Worm (Caenorhabditis elegans): ENCODE results near the gene nas-28.

DNA sequence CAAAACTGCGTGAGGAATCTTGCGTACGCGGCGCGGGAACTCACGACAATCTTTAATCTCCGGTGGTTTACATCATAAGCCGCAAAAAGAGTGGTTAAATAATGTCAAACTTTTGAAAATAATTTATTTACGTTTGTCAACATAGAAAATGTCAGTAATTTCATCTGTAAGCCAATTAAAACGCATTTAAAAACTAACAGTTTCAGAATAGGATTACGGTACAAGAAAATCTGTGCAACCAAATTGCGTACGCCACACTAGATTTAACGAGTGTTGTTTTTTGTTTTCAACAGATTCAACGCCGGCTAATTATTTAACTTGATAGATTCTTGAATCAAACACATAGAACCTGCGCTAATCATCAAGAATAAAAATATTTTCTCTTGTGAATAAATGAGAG, 42.2 kb downstream of the nas-28 start:
- TF ChIP-seq nhr-12 (tag; optimal IDR thresholded peaks at IDR 0.05) (no peak), lin-39 (tag; optimal IDR thresholded peaks at IDR 0.05) (no peak)

All from whole organism, L2 larva.